Worm (Caenorhabditis elegans) whole organism, early embryonic: ENCODE measurements around the gene irld-57.

ENCODE experiments used
- F13C5.2 ChIP-seq: sonication (generic microtip); optimal IDR thresholded peaks from 2 replicates; lab custom pipeline; 2017; ENCODE audit warnings: mild to moderate bottlenecking, missing genetic modification characterization, inconsistent platforms, missing compliant biosample characterization
- aly-1 ChIP-seq: sonication (generic microtip); optimal IDR thresholded peaks from 2 replicates; lab custom pipeline; 2016; ENCODE audit warnings: missing genetic modification characterization, missing compliant biosample characterization
- ama-1 ChIP-seq: fragments of 150-350 bp; optimal IDR thresholded peaks from 2 replicates; lab custom pipeline; 2014
- ceh-13 ChIP-seq: fragments of 200-800 bp; sonication (Bioruptor generic); optimal IDR thresholded peaks from 2 replicates; lab custom pipeline; 2018; ENCODE audit warnings: mild to moderate bottlenecking, missing genetic modification characterization, missing compliant biosample characterization
- ets-7 ChIP-seq: sonication (generic microtip); optimal IDR thresholded peaks from 2 replicates; lab custom pipeline; 2016; ENCODE audit warnings: missing genotype, missing genetic modification characterization, missing compliant biosample characterization
- flt-1 ChIP-seq: fragments of 200-800 bp; sonication (Bioruptor generic); IDR thresholded peaks from 2 replicates; pipeline ENCODE4 v1.3.6; 2022; ENCODE audit warnings: missing genetic modification characterization, missing compliant biosample characterization
- hnd-1 ChIP-seq: sonication (generic microtip); optimal IDR thresholded peaks from 2 replicates; lab custom pipeline; 2016; ENCODE audit warnings: missing genetic modification characterization, missing compliant biosample characterization
- pes-1 ChIP-seq: fragments of 200-800 bp; sonication (Bioruptor generic); IDR thresholded peaks from 2 replicates; pipeline ENCODE4 v1.3.6; 2022; ENCODE audit warnings: missing genetic modification reagents, missing genetic modification characterization, missing compliant biosample characterization
- scrt-1 ChIP-seq: fragments of 200-800 bp; sonication (Bioruptor generic); IDR thresholded peaks from 2 replicates; pipeline ENCODE4 v1.3.6; 2022; ENCODE audit warnings: missing genetic modification characterization, missing compliant biosample characterization
- sea-1 ChIP-seq: fragments of 200-800 bp; sonication (Bioruptor generic); conservative IDR thresholded peaks from 2 replicates; pipeline ENCODE4 v1.3.6; 2022; ENCODE audit warnings: missing genetic modification characterization, missing compliant biosample characterization
- tbx-11 ChIP-seq: fragments of 200-800 bp; sonication (Bioruptor generic); IDR thresholded peaks from 2 replicates; pipeline ENCODE4 v1.3.6; 2022; ENCODE audit warnings: missing genetic modification characterization, missing compliant biosample characterization
- tbx-37 ChIP-seq: fragments of 200-800 bp; sonication (Bioruptor generic); conservative IDR thresholded peaks from 2 replicates; pipeline ENCODE4 v1.3.6; 2022; ENCODE audit warnings: missing genetic modification reagents, missing genetic modification characterization, missing compliant biosample characterization
- tra-4 ChIP-seq: sonication (generic microtip); optimal IDR thresholded peaks from 2 replicates; lab custom pipeline; 2017; ENCODE audit warnings: missing genetic modification characterization, missing compliant biosample characterization

DNA sequence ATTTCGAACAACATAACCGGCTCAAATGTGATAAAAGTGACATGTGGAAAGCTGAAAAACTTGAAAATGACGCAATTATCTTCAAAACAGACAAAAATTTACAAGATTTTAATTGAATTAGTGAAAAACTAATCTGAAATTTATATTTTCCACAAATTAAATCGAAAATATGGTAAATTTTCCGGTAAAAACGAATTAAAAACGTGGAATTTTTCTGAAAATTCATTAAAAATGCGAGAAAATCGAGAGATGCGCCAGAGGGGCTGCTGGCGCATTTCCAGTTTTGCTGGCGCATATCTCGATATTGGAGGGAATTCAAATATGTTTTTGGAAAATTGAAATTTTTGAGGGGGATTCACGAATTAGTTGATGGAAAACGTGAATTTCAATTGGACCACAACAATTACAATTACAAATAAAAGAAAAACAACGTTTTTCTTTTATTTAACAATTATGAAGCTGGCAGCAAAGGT is 39.6 kb upstream of the irld-57 start, which contains the start of the genes haf-3 and F57A10.2:
- TF ChIP-seq ets-7 (tag; lab: Kevin White, UChicago) (no peak), sea-1 (GFP tag; lab: Robert Waterston, UW) (no peak), ama-1 (no peak), aly-1 (no peak), F13C5.2 (tag; lab: Kevin White, UChicago) (peak; percentile 66), flt-1 (0 out of 2 replicates have a peak, but pooled peaks have one; percentile 13), tbx-11 (no peak), tbx-37 (GFP tag; lab: Robert Waterston, UW) (no peak), ceh-13 (GFP tag; lab: Kevin White, UChicago) (no peak), scrt-1 (GFP tag; lab: Robert Waterston, UW) (no peak), hnd-1 (tag; lab: Kevin White, UChicago) (no peak), pes-1 (no peak), tra-4 (tag; lab: Kevin White, UChicago) (no peak)
